Worm (Caenorhabditis elegans) whole organism, L3 larva: ENCODE results near the gene tbc-12.

Source experiments
- R02D3.7 ChIP-seq: fragments of 150-350 bp; optimal IDR thresholded peaks from 2 replicates; lab custom pipeline; 2014; ENCODE audit warnings: missing biosample characterization, missing genetic modification characterization
- ceh-16 ChIP-seq: sonication (generic microtip); optimal IDR thresholded peaks from 2 replicates; lab custom pipeline; 2017; ENCODE audit warnings: missing biosample characterization, missing genetic modification characterization
- egl-27 ChIP-seq: sonication (generic microtip); optimal IDR thresholded peaks from 4 replicates; lab custom pipeline; 2017; ENCODE audit warnings: missing biosample characterization, missing genetic modification reagents, missing genetic modification characterization
- elt-3 ChIP-seq, 3 experiments: fragments of 150-350 bp in 1 of 3; sonication (generic microtip) in 2 of 3; optimal IDR thresholded peaks; 2 replicates in 2 of 3; 4 replicates in 1 of 3; lab custom pipeline; 2014 to 2017; ENCODE audit warnings: missing biosample characterization in 3 of 3, missing genetic modification characterization in 3 of 3
- fkh-10 ChIP-seq: sonication (generic microtip); optimal IDR thresholded peaks from 2 replicates; lab custom pipeline; 2017; ENCODE audit warnings: missing biosample characterization, missing genetic modification reagents, missing genetic modification characterization
- mdl-1 ChIP-seq: fragments of 150-350 bp; optimal IDR thresholded peaks from 2 replicates; lab custom pipeline; 2014; ENCODE audit warnings: missing biosample characterization, missing genetic modification characterization
- nfya-1 ChIP-seq: sonication (generic microtip); optimal IDR thresholded peaks from 2 replicates; lab custom pipeline; 2017; ENCODE audit warnings: missing genetic modification characterization, mild to moderate bottlenecking, missing compliant biosample characterization, antibody characterized with exemption, moderate library complexity; ENCODE audit not compliant: insufficient read depth
- nhr-25 ChIP-seq: sonication (generic microtip); optimal IDR thresholded peaks from 2 replicates; lab custom pipeline; 2017; ENCODE audit warnings: missing biosample characterization, missing genetic modification characterization

- TF ChIP-seq mdl-1 (tag; lab: Kevin White, UChicago) (no peak), nhr-25 (tag; lab: Kevin White, UChicago) (no peak), fkh-10 (GFP tag; lab: Kevin White, UChicago) (no peak), ceh-16 (tag; lab: Kevin White, UChicago) (no peak), elt-3 (tag; optimal IDR thresholded peaks at IDR 0.05; lab: Kevin White, UChicago) (no peak), nfya-1 (peak; percentile 58), egl-27 (tag; lab: Kevin White, UChicago) (no peak), R02D3.7 (no peak)
Measured at ce11 chrX:2572646-2573149, 40.4 kb upstream of the tbc-12 start, which contains the start of the genes ccd-5 and F52H2.1.
